Worm (Caenorhabditis elegans): ENCODE measurements around the gene srg-39.
A peak's percentile ranks its signal among the peaks of the same experiment; 100 is the strongest.

srg-39 gene

DNA sequence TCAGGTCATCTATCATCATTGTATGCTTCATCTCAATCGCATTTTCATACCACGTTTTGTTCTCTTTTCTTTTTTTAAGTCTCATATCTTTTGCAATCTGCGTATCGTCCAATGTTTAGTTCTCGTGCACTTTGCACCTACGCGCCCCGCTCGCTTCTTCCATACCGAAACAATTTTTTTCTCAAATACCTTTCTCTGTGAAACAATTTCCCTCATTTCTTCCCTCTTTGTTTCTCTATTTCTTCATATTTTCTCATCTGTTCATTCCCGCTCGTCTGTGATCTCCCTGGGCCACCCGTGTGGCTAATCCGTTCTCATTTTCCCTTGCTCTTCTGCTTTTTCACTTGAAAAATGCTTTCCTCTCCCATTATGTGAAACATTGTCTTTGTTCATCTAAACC, 11.9 kb downstream of the srg-39 start (continued):
- TF ChIP-seq unc-39 (tag; optimal IDR thresholded peaks at IDR 0.05) (no peak), mxl-3 (GFP tag; optimal IDR thresholded peaks at IDR 0.05) (peak; percentile 47), ZK546.5 (tag; optimal IDR thresholded peaks at IDR 0.05) (no peak), spr-1 (tag; optimal IDR thresholded peaks at IDR 0.05) (no peak), mdt-29 (GFP tag; IDR thresholded peaks at IDR 0.05) (no peak), F49E8.2 (tag; optimal IDR thresholded peaks at IDR 0.05; ENCODE audit: borderline replicate concordance) (no peak), egl-27 (tag; optimal IDR thresholded peaks at IDR 0.05) (no peak), ceh-32 (tag; optimal IDR thresholded peaks at IDR 0.05; ENCODE audit: poor library complexity) (no peak), nhr-48 (tag; optimal IDR thresholded peaks at IDR 0.05) (no peak), hlh-11 (tag; optimal IDR thresholded peaks at IDR 0.05) (peak; percentile 62), snpc-1.2 (GFP tag; IDR thresholded peaks at IDR 0.05) (no peak), cey-2 (tag; optimal IDR thresholded peaks at IDR 0.05; ENCODE audit: borderline replicate concordance, insufficient read depth) (no peak), Y5F2A.4 (GFP tag; optimal IDR thresholded peaks at IDR 0.05) (no peak), nhr-6 (tag; optimal IDR thresholded peaks at IDR 0.05) (no peak), arid-1 (GFP tag; conservative IDR thresholded peaks at IDR 0.05) (no peak), set-16 (GFP tag; IDR thresholded peaks at IDR 0.05) (no peak), lim-7 (GFP tag; IDR thresholded peaks at IDR 0.05) (no peak), mep-1 (tag; optimal IDR thresholded peaks at IDR 0.05) (peak; percentile 23), T20F7.1 (GFP tag; optimal IDR thresholded peaks at IDR 0.05) (no peak), spr-3 (GFP tag; optimal IDR thresholded peaks at IDR 0.05) (no peak), R02D3.7 (tag; optimal IDR thresholded peaks at IDR 0.05) (no peak), hlh-30 (tag; optimal IDR thresholded peaks at IDR 0.05; ENCODE audit: insufficient read depth) (peak; percentile 21), ZK337.2 (GFP tag; IDR thresholded peaks at IDR 0.05) (no peak), lin-13 (GFP tag; optimal IDR thresholded peaks at IDR 0.05) (no peak)

DNA sequence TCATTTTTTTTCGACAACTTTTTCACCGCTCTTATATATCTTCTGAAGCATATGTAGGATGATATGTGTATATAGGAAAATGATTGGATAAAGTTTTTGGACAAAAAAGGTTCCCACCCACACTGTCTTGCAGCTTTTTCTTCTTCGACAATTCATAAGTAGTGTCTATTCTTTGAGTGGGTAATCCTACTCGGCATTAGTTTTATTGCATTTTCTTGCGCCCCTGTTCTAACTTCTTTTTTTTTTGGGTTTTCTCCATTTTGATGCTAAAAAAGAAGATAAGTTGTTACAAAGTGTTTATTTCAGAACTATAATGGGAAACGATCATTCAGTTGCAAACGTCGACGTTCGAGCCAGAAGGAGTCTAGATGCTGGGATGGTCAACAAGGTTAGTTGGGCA, 17.9 kb downstream of the srg-39 start, which contains the start of gene glb-3:
TSS of gene glb-3 (plus strand) at position 301 of the 400 bp plus-strand sequence.
- no peak for TF ChIP-seq zip-2 (tag; optimal IDR thresholded peaks at IDR 0.05)

DNA sequence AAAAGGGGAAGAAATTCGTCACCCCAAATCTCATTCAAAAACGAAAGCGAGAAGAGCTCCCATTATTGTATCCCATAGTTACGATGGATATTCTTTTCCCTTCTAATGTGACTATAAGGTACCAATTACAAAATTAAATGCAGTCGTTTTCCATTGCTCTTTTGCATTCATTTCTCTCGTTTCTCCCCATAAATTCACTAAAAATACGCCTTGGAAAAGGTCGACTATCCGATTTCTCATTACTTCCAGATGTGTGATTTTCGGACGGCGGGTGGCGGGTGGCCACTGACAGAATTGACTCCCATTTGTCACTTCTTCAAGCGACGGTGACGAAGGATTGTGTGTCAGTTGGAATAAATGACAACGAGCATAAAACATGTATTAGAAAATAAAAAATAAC, 18.7 kb downstream of the srg-39 start:
- no peak for TF ChIP-seq F49E8.2 (tag; optimal IDR thresholded peaks at IDR 0.05; ENCODE audit: borderline replicate concordance)
- TF ChIP-seq R02D3.7 (tag; optimal IDR thresholded peaks at IDR 0.05): no peak
- TF ChIP-seq mxl-2 (GFP tag; conservative IDR thresholded peaks at IDR 0.05): no peak
- TF ChIP-seq F44E2.7 (GFP tag; IDR thresholded peaks at IDR 0.05): no peak
- TF ChIP-seq cey-2 (tag; optimal IDR thresholded peaks at IDR 0.05; ENCODE audit: borderline replicate concordance, insufficient read depth): no peak
- no peak for TF ChIP-seq spr-1 (tag; optimal IDR thresholded peaks at IDR 0.05)
- no peak for TF ChIP-seq nhr-76 (tag; optimal IDR thresholded peaks at IDR 0.05)
- no peak for TF ChIP-seq egl-27 (tag; optimal IDR thresholded peaks at IDR 0.05)
- TF ChIP-seq vab-7 (GFP tag; IDR thresholded peaks at IDR 0.05): no peak
- TF ChIP-seq nhr-77 (tag; optimal IDR thresholded peaks at IDR 0.05): no peak
- no peak for TF ChIP-seq dve-1 (tag; optimal IDR thresholded peaks at IDR 0.05; ENCODE audit: insufficient read depth)
- no peak for TF ChIP-seq skn-1 (tag; optimal IDR thresholded peaks at IDR 0.05)
- no peak for TF ChIP-seq aly-2 (tag; optimal IDR thresholded peaks at IDR 0.05)
- TF ChIP-seq unc-62 (GFP tag; optimal IDR thresholded peaks at IDR 0.05 in 1 of 2): no peak
- no peak for TF ChIP-seq unc-62 (tag; optimal IDR thresholded peaks at IDR 0.05)
- no peak for TF ChIP-seq nhr-11 (tag; optimal IDR thresholded peaks at IDR 0.05)
- no peak for TF ChIP-seq dmd-9 (GFP tag; IDR thresholded peaks at IDR 0.05)
- TF ChIP-seq nhr-25 (tag; optimal IDR thresholded peaks at IDR 0.05; ENCODE audit: borderline replicate concordance, insufficient read depth): no peak
- TF ChIP-seq lin-15B (tag; optimal IDR thresholded peaks at IDR 0.05): no peak
- no peak for TF ChIP-seq mes-2 (tag; optimal IDR thresholded peaks at IDR 0.05; ENCODE audit: poor library complexity, severe bottlenecking)
